Worm (Caenorhabditis elegans): Measurements from ENCODE around the gene ggtb-1.
"Not testable (repeated sequence)": the region's sequence is repeated elsewhere in the genome, so short reads cannot be mapped to it uniquely, and the experiment has no call there.

DNA sequence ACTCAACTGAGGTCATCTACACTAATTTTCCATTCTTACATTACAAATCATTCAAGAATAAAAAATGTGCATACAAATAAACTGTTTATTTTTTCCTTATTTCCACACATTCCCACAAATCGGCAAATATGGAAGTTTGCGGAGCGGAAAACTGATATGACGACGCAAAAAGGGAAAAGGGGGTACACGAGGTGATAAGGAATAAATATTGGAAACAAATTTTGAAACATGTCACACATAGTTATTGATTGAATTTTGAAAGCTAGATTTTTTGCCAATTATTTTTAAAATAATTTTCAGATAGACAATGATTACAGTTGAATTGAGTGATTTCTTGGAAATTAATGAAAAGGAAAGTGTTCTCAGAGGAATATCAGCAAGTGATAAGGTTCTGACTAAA, 5.0 kb upstream of the ggtb-1 start, which contains the start of gene viro-2:
- not testable (repeated sequence) for TF ChIP-seq dao-5, W03F9.2 (tag; optimal IDR thresholded peaks at IDR 0.05)

Measured in whole organism, L4/young adult.